Worm (Caenorhabditis elegans): ENCODE measurements around the gene F10C1.23.

ce11 chrII:5715745-5716357, 42.0 kb upstream of the F10C1.23 start, which contains the start of the genes C18A3.10 and C18A3.3:
- no peak for TF ChIP-seq sea-2 (GFP tag; optimal IDR thresholded peaks at IDR 0.05)
- no peak for TF ChIP-seq R02D3.7 (tag; optimal IDR thresholded peaks at IDR 0.05)
- no peak for TF ChIP-seq mdl-1 (tag; optimal IDR thresholded peaks at IDR 0.05)
- TF ChIP-seq nhr-11 (tag; optimal IDR thresholded peaks at IDR 0.05): no peak
- TF ChIP-seq nhr-237 (tag; optimal IDR thresholded peaks at IDR 0.05): no peak
- TF ChIP-seq unc-62 (GFP tag; optimal IDR thresholded peaks at IDR 0.05): no peak
- TF ChIP-seq snpc-4 (tag; optimal IDR thresholded peaks at IDR 0.05): no peak
- TF ChIP-seq nhr-77 (tag; optimal IDR thresholded peaks at IDR 0.05): no peak
- no peak for TF ChIP-seq ztf-11 (tag; optimal IDR thresholded peaks at IDR 0.05)
- no peak for TF ChIP-seq elt-2 (tag; optimal IDR thresholded peaks at IDR 0.05)
- TF ChIP-seq mml-1 (tag; optimal IDR thresholded peaks at IDR 0.05): no peak
- no peak for TF ChIP-seq ama-1 (optimal IDR thresholded peaks at IDR 0.05)

Data from whole organism, L3 larva.